Fruit fly (Drosophila melanogaster) S2 (cell line): ENCODE results near the gene Idh3g.

Source experiments
- CG8478 ChIP-seq: fragments of >200 bp; optimal IDR thresholded peaks from 2 replicates; lab custom pipeline; 2018
- CTCF ChIP-seq, 2 experiments: fragments of >200 bp; optimal IDR thresholded peaks; 2 replicates each; lab custom pipeline; 2018

- TF ChIP-seq CG8478 (lab: Kevin White, UChicago) (no peak), CTCF (optimal IDR thresholded peaks at IDR 0.05; lab: Kevin White, UChicago) (no peak)
These were observed 19.0 kb upstream of the Idh3g start, which contains the start of gene RASSF8 for dm6 chr3R:25661531-25662193.
